Fruit fly (Drosophila melanogaster) whole organism, pupa: ENCODE results near the gene Sec16.

Experiments used
- CG10348 ChIP-seq: fragments of 200-800 bp; sonication (Bioruptor generic); IDR thresholded peaks from 2 replicates; pipeline ENCODE4 v1.3.6; 2022; ENCODE audit warnings: missing biosample characterization, missing genetic modification characterization
- CG12605 ChIP-seq: fragments of 200-800 bp; sonication (Bioruptor generic); IDR thresholded peaks from 2 replicates; pipeline ENCODE4 v1.3.6; 2022; ENCODE audit warnings: missing biosample characterization, missing genetic modification characterization
- CG13204 ChIP-seq: fragments of 200-800 bp; sonication (Bioruptor generic); optimal IDR thresholded peaks from 2 replicates; lab custom pipeline; 2018; ENCODE audit warnings: missing biosample characterization, mild to moderate bottlenecking, missing genetic modification characterization, moderate library complexity
- CG14655 ChIP-seq: fragments of 200-800 bp; sonication (Bioruptor generic); optimal IDR thresholded peaks from 3 replicates; lab custom pipeline; 2017; ENCODE audit warnings: mild to moderate bottlenecking, missing biosample characterization, missing genetic modification reagents, missing genetic modification characterization
- CG15710 ChIP-seq: fragments of 200-800 bp; sonication (Bioruptor generic); optimal IDR thresholded peaks from 2 replicates; lab custom pipeline; 2018; ENCODE audit warnings: missing biosample characterization, mild to moderate bottlenecking, missing genetic modification characterization, moderate library complexity
- CG17806 ChIP-seq: fragments of 200-800 bp; sonication (Bioruptor generic); optimal IDR thresholded peaks from 2 replicates; lab custom pipeline; 2018; ENCODE audit warnings: missing biosample characterization, mild to moderate bottlenecking, missing genetic modification characterization, moderate library complexity
- CG32121 ChIP-seq: fragments of 200-800 bp; sonication (Bioruptor generic); IDR thresholded peaks from 2 replicates; pipeline ENCODE4 v1.3.6; 2022; ENCODE audit warnings: missing biosample characterization, missing genetic modification characterization
- CG34367 ChIP-seq: fragments of 200-800 bp; sonication (Bioruptor generic); optimal IDR thresholded peaks from 2 replicates; lab custom pipeline; 2018; ENCODE audit warnings: missing biosample characterization, mild to moderate bottlenecking, missing genetic modification characterization
- CG4496 ChIP-seq: fragments of 200-800 bp; sonication (Bioruptor generic); IDR thresholded peaks from 3 replicates; pipeline ENCODE4 v1.3.6; 2022; ENCODE audit warnings: missing biosample characterization, missing genetic modification characterization
- CG8159 ChIP-seq: fragments of 200-800 bp; sonication (Bioruptor generic); optimal IDR thresholded peaks from 3 replicates; lab custom pipeline; 2018; ENCODE audit warnings: missing biosample characterization, mild to moderate bottlenecking, missing genetic modification characterization, moderate library complexity
- CG8301 ChIP-seq: fragments of 200-800 bp; sonication (Bioruptor generic); optimal IDR thresholded peaks from 2 replicates; lab custom pipeline; 2018; ENCODE audit warnings: missing biosample characterization, mild to moderate bottlenecking, missing genetic modification characterization
- CG9948 ChIP-seq: fragments of 200-800 bp; sonication (Bioruptor generic); optimal IDR thresholded peaks from 2 replicates; lab custom pipeline; 2018; ENCODE audit warnings: missing biosample characterization, mild to moderate bottlenecking, missing genetic modification characterization, moderate library complexity
- D1 ChIP-seq: fragments of 200-800 bp; sonication (Bioruptor generic); optimal IDR thresholded peaks from 2 replicates; lab custom pipeline; 2018; ENCODE audit warnings: missing biosample characterization, mild to moderate bottlenecking, missing genetic modification characterization, moderate library complexity
- EcR ChIP-seq: fragments of 200-800 bp; sonication (Bioruptor generic); optimal IDR thresholded peaks from 3 replicates; lab custom pipeline; 2019; ENCODE audit warnings: missing biosample characterization, missing genetic modification characterization, mild to moderate bottlenecking, moderate library complexity, missing genetic modification reagents
- Ets98B ChIP-seq: fragments of 200-800 bp; sonication (Bioruptor generic); IDR thresholded peaks from 2 replicates; pipeline ENCODE4 v1.3.6; 2022; ENCODE audit warnings: missing biosample characterization, missing genetic modification characterization
- Pif1A ChIP-seq: fragments of 200-800 bp; sonication (Bioruptor generic); optimal IDR thresholded peaks from 3 replicates; lab custom pipeline; 2016; ENCODE audit warnings: missing biosample characterization, missing genetic modification characterization
- Pif1B ChIP-seq: fragments of 200-800 bp; sonication (Bioruptor generic); optimal IDR thresholded peaks from 3 replicates; lab custom pipeline; 2016; ENCODE audit warnings: missing biosample characterization, missing genetic modification characterization
- Snoo ChIP-seq: fragments of 200-800 bp; sonication (Bioruptor generic); optimal IDR thresholded peaks from 3 replicates; lab custom pipeline; 2017; ENCODE audit warnings: missing biosample characterization, mild to moderate bottlenecking, missing genetic modification characterization, inconsistent platforms
- fd96Ca ChIP-seq: fragments of 200-800 bp; sonication (Bioruptor generic); IDR thresholded peaks from 3 replicates; pipeline ENCODE4 v1.3.6; 2022; ENCODE audit warnings: missing biosample characterization, missing genetic modification characterization
- gl ChIP-seq: fragments of 200-800 bp; sonication (Bioruptor generic); optimal IDR thresholded peaks from 2 replicates; lab custom pipeline; 2018; ENCODE audit warnings: missing biosample characterization, mild to moderate bottlenecking, missing genetic modification characterization
- rn ChIP-seq: fragments of 200-800 bp; sonication (Bioruptor generic); IDR thresholded peaks from 2 replicates; pipeline ENCODE4 v1.3.6; 2022; ENCODE audit warnings: missing biosample characterization, missing genetic modification characterization

Sec16 gene

DNA sequence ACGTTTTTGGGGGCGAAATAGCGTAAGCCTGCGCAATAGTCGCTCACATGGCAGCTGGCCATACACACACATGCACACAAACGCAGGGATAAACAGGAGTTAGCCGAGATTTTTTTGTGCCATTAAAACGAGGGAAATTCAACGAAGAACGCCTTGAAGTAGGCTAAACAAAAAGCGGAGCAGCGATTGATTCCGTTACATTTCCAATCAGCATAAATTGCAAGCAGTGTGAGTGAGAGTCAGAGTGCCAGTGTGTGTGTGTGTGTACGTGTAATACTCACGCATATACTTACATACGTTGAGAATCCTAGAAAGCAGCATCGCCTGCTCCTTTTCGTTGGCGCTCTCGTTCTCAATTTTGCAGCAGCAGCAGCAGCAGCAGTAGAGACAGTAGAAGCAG lies 37.4 kb downstream of the Sec16 start:
- TF ChIP-seq Snoo (no peak), Pif1B (GFP tag; lab: Kevin White, UChicago) (no peak), CG15710 (tag; lab: Kevin White, UChicago) (no peak)

DNA sequence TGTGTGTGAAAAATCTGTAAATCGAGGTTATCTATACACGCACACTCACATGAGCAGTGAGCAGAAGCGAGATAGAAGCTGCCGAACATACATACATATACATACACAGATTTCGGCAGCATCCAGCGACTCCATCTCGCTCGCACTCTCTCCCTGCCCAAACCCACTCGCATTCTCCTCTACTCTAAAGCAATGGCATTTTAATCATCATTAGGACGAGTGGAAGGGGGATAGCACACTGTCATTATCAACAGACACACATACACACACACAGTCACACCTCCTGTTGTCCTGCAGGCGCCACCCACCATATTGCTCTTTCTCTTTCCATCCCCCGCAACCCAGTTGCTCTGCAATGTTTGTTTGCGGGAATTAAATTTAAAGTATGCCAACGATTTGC lies 38.1 kb downstream of the Sec16 start:
- TF ChIP-seq Pif1A (GFP tag; lab: Kevin White, UChicago): no peak
- no peak for TF ChIP-seq CG34367 (tag; lab: Kevin White, UChicago)
- no peak for TF ChIP-seq rn (GFP tag; lab: Robert Waterston, UW)
- no peak for TF ChIP-seq CG14655 (GFP tag; lab: Kevin White, UChicago)
- TF ChIP-seq CG13204: no peak
- no peak for TF ChIP-seq CG32121
- TF ChIP-seq CG8159: no peak
- no peak for TF ChIP-seq CG10348 (GFP tag; lab: Robert Waterston, UW)
- no peak for TF ChIP-seq CG9948 (tag; lab: Kevin White, UChicago)
- TF ChIP-seq D1 (tag; lab: Kevin White, UChicago): no peak
- no peak for TF ChIP-seq CG15710 (tag; lab: Kevin White, UChicago)
- no peak for TF ChIP-seq fd96Ca (GFP tag; lab: Robert Waterston, UW)
- TF ChIP-seq, all 21 proteins: peak for 0

DNA sequence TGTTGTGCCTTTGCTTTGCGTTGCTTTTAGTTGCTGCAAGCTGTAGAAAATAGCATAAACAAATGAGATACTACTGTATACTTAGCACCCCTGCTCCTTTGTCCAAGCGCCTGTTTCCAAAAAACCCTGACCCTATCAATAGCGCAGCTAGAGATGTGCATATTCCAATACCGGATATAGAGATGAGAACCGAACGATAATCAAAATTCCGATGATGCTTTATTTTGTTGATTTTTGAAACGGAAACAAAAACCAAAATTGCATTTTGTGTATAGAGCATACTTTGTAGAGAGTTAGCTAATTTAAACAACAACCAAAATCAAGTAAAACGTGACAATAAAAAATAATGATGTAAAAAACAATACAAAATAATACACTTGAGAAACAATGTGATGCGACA lies 49.5 kb downstream of the Sec16 start:
- TF ChIP-seq Snoo (no peak), CG8301 (tag; lab: Kevin White, UChicago) (no peak), rn (GFP tag; lab: Robert Waterston, UW) (no peak), CG4496 (GFP tag; lab: Robert Waterston, UW) (no peak), CG34367 (tag; lab: Kevin White, UChicago) (no peak), Pif1A (GFP tag; lab: Kevin White, UChicago) (no peak), CG10348 (GFP tag; lab: Robert Waterston, UW) (no peak), EcR (no peak), CG9948 (tag; lab: Kevin White, UChicago) (no peak), gl (tag; lab: Kevin White, UChicago) (no peak), Ets98B (no peak), fd96Ca (GFP tag; lab: Robert Waterston, UW) (no peak), CG12605 (GFP tag; lab: Robert Waterston, UW) (no peak), Pif1B (GFP tag; lab: Kevin White, UChicago) (no peak), D1 (tag; lab: Kevin White, UChicago) (no peak)

DNA sequence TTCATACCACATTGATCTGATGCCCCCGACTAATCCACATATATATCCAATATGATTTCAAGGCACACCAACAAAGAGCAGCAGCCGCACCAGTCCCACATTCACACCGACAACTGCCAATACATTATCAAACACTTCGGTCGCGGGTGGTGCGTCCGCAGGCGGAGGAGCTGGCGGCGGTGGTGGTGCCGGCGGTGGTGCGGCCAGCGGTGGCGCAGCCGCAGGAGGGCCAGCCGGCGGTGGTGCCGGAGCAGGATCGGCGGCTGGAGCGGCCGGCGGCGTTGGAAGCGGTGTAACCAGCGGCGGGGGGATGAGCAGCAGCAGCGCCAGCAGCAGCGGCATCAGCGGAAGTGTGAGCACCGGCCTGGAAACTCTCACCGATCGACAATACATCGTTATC lies 55.8 kb downstream of the Sec16 start:
- TF ChIP-seq CG34367 (tag; lab: Kevin White, UChicago) (no peak), CG8301 (tag; lab: Kevin White, UChicago) (no peak), fd96Ca (GFP tag; lab: Robert Waterston, UW) (no peak), CG8159 (no peak), CG9948 (tag; lab: Kevin White, UChicago) (no peak), CG32121 (no peak), gl (tag; lab: Kevin White, UChicago) (no peak)
- TF ChIP-seq, all 21 proteins: peak for 0

DNA sequence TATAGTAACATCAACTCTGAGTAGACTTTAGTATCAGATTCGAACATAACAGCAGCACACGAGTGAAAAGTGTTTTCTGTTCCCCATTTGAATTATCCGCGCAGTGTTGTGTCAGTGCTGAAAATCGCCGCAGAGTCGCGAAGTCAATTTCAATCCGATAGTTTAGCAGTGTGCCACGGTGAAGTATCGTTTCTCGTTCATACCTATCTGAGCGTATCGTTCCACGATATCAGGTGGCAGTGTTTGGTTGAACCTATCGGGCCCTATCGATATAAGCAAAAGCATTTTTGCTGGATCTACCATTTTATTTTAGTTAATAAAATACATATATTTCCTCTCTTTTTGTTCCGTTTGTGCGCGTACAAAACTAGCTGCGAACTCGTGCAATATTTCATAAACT lies 57.7 kb downstream of the Sec16 start, which contains the start of gene CkIalpha:
CkIalpha (plus strand) TSS at position 53 of the 400 bp plus-strand sequence.
- TF ChIP-seq CG17806 (tag; lab: Kevin White, UChicago) (no peak), rn (GFP tag; lab: Robert Waterston, UW) (no peak), fd96Ca (GFP tag; lab: Robert Waterston, UW) (peak; percentile 65; the same call in 2 of the 3 replicates), CG8159 (peak; percentile 11), CG34367 (tag; lab: Kevin White, UChicago) (no peak), Ets98B (peak; percentile 58)

DNA sequence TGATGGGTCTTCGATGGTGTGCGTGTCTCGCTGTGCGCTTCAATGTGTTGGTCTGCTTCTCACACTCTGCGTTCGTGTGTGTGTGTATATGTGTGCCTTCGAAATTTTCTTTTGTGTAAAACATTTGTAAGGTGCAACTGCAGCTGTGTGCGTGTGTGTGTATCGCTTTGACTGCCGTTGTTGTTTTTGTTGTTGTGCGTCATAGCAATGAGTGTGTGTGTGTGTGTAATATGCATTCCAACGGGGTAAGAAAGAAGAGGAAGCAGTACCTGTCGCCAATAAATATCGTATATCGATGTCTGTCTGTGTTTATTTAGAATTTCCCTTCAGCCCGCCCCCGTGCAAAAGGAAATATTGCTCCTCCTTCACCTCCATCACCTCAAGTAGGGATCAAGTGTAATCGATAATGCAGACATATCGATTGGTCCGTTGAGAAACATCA lies 58.5 kb downstream of the Sec16 start:
- no peak for TF ChIP-seq CG9948 (tag; lab: Kevin White, UChicago)
- TF ChIP-seq CG15710 (tag; lab: Kevin White, UChicago): peak; percentile 10
- TF ChIP-seq CG10348 (GFP tag; lab: Robert Waterston, UW): no peak
- peak; percentile 44 for TF ChIP-seq EcR
- peak; percentile 23 for TF ChIP-seq Pif1A (GFP tag; lab: Kevin White, UChicago)
- TF ChIP-seq CG8301 (tag; lab: Kevin White, UChicago): peak; percentile 23
- TF ChIP-seq gl (tag; lab: Kevin White, UChicago): no peak
- TF ChIP-seq CG14655 (GFP tag; lab: Kevin White, UChicago): no peak
- no peak; the same call in 1 of the 2 replicates for TF ChIP-seq CG12605 (GFP tag; lab: Robert Waterston, UW)
- TF ChIP-seq Ets98B: no peak
- TF ChIP-seq CG17806 (tag; lab: Kevin White, UChicago): no peak
- TF ChIP-seq CG8159: peak; percentile 17
- no peak for TF ChIP-seq rn (GFP tag; lab: Robert Waterston, UW)
- peak; percentile 62; the same call in 1 of the 3 replicates for TF ChIP-seq fd96Ca (GFP tag; lab: Robert Waterston, UW)
- TF ChIP-seq CG34367 (tag; lab: Kevin White, UChicago): no peak
- peak; percentile 9 for TF ChIP-seq Snoo
- peak; percentile 53 for TF ChIP-seq CG32121
- TF ChIP-seq CG4496 (GFP tag; lab: Robert Waterston, UW): 0 out of 3 replicates have a peak, but pooled peaks have one; percentile 13
